Fruit fly (Drosophila melanogaster) whole organism, prepupa: ENCODE measurements around the gene cpb.

Source experiments
- Blimp-1 ChIP-seq: fragments of 200-800 bp; sonication (Bioruptor generic); optimal IDR thresholded peaks from 3 replicates; lab custom pipeline; 2017; ENCODE audit warnings: missing biosample characterization, missing genetic modification characterization, mild to moderate bottlenecking, moderate library complexity, missing genetic modification reagents
- CG10669 ChIP-seq: fragments of 200-800 bp; sonication (Bioruptor generic); optimal IDR thresholded peaks from 3 replicates; lab custom pipeline; 2018; ENCODE audit warnings: missing biosample characterization, mild to moderate bottlenecking, missing genetic modification characterization, moderate library complexity
- CG11902 ChIP-seq: fragments of 200-800 bp; sonication (Bioruptor generic); optimal IDR thresholded peaks from 3 replicates; lab custom pipeline; 2016; ENCODE audit warnings: missing biosample characterization, missing genetic modification characterization
- CG15336 ChIP-seq: fragments of 200-800 bp; sonication (Bioruptor generic); IDR thresholded peaks from 2 replicates; pipeline ENCODE4 v1.3.6; 2022; ENCODE audit warnings: missing biosample characterization, missing genetic modification characterization
- CG1621 ChIP-seq: fragments of 200-800 bp; sonication (Bioruptor generic); optimal IDR thresholded peaks from 3 replicates; lab custom pipeline; 2018; ENCODE audit warnings: missing biosample characterization, mild to moderate bottlenecking, missing genetic modification characterization
- CG16779 ChIP-seq: fragments of 200-800 bp; sonication (Bioruptor generic); optimal IDR thresholded peaks from 3 replicates; lab custom pipeline; 2017; ENCODE audit warnings: missing biosample characterization, mild to moderate bottlenecking, missing genetic modification characterization
- CG32006 ChIP-seq: fragments of 200-800 bp; sonication (Bioruptor generic); optimal IDR thresholded peaks from 3 replicates; lab custom pipeline; 2017; ENCODE audit warnings: missing biosample characterization, mild to moderate bottlenecking, missing genetic modification characterization
- CG3919 ChIP-seq: fragments of 200-800 bp; sonication (Bioruptor generic); optimal IDR thresholded peaks from 3 replicates; lab custom pipeline; 2016; ENCODE audit warnings: missing biosample characterization, missing genetic modification characterization
- CG6163 ChIP-seq: fragments of 200-800 bp; sonication (Bioruptor generic); IDR thresholded peaks from 3 replicates; pipeline ENCODE4 v1.3.6; 2022; ENCODE audit warnings: missing biosample characterization, missing genetic modification characterization
- CG6276 ChIP-seq: fragments of 200-800 bp; sonication (Bioruptor generic); optimal IDR thresholded peaks from 2 replicates; lab custom pipeline; 2017; ENCODE audit warnings: missing biosample characterization, mild to moderate bottlenecking, missing genetic modification characterization
- CG6792 ChIP-seq: fragments of 200-800 bp; sonication (Bioruptor generic); optimal IDR thresholded peaks from 3 replicates; lab custom pipeline; 2016; ENCODE audit warnings: missing biosample characterization, missing genetic modification characterization
- CG6808 ChIP-seq: fragments of 200-800 bp; sonication (Bioruptor generic); optimal IDR thresholded peaks from 3 replicates; lab custom pipeline; 2017; ENCODE audit warnings: missing biosample characterization, missing genetic modification characterization, mild to moderate bottlenecking, moderate library complexity, missing genetic modification reagents
- CG6854 ChIP-seq: fragments of 200-800 bp; sonication (Bioruptor generic); optimal IDR thresholded peaks from 2 replicates; lab custom pipeline; 2017; ENCODE audit warnings: missing biosample characterization, mild to moderate bottlenecking, missing genetic modification characterization
- CG8119 ChIP-seq: fragments of 200-800 bp; sonication (Bioruptor generic); IDR thresholded peaks from 3 replicates; pipeline ENCODE4 v1.3.6; 2022; ENCODE audit warnings: missing biosample characterization, missing genetic modification characterization
- CG8632 ChIP-seq: fragments of 200-800 bp; sonication (Bioruptor generic); optimal IDR thresholded peaks from 3 replicates; lab custom pipeline; 2016; ENCODE audit warnings: missing biosample characterization, missing genetic modification characterization
- CG9139 ChIP-seq: fragments of 200-800 bp; sonication (Bioruptor generic); optimal IDR thresholded peaks from 3 replicates; lab custom pipeline; 2017; ENCODE audit warnings: missing biosample characterization, mild to moderate bottlenecking, missing genetic modification characterization
- Eip78C ChIP-seq: fragments of 200-800 bp; sonication (Bioruptor generic); peaks from one replicate; lab custom pipeline; 2016; ENCODE audit warnings: missing biosample characterization, missing genetic modification characterization
- Hr38 ChIP-seq: sonication (Bioruptor generic); optimal IDR thresholded peaks from 2 replicates; lab custom pipeline; 2016; ENCODE audit warnings: missing biosample characterization, missing genetic modification characterization
- Lpt ChIP-seq: fragments of 200-800 bp; sonication (Bioruptor generic); optimal IDR thresholded peaks from 3 replicates; lab custom pipeline; 2016; ENCODE audit warnings: missing biosample characterization, missing genetic modification characterization
- Smox ChIP-seq: fragments of 200-800 bp; sonication (Bioruptor generic); optimal IDR thresholded peaks from 3 replicates; lab custom pipeline; 2016; ENCODE audit warnings: missing biosample characterization, missing genetic modification characterization
- Sox102F ChIP-seq: fragments of 200-800 bp; sonication (Bioruptor generic); optimal IDR thresholded peaks from 2 replicates; lab custom pipeline; 2016; ENCODE audit warnings: missing biosample characterization, mild to moderate bottlenecking, missing genetic modification characterization
- Sox14 ChIP-seq: fragments of 200-800 bp; sonication (Bioruptor generic); optimal IDR thresholded peaks from 3 replicates; lab custom pipeline; 2016; ENCODE audit warnings: missing biosample characterization, missing genetic modification characterization
- Sox15 ChIP-seq: fragments of 200-800 bp; sonication (Bioruptor generic); optimal IDR thresholded peaks from 3 replicates; lab custom pipeline; 2016; ENCODE audit warnings: missing biosample characterization, missing genetic modification characterization
- achi ChIP-seq: fragments of 200-800 bp; sonication (Bioruptor generic); optimal IDR thresholded peaks from 3 replicates; lab custom pipeline; 2016; ENCODE audit warnings: missing biosample characterization, missing genetic modification characterization
- acj6 ChIP-seq: fragments of 200-800 bp; sonication (Bioruptor generic); optimal IDR thresholded peaks from 3 replicates; lab custom pipeline; 2016; ENCODE audit warnings: missing biosample characterization, missing genetic modification characterization
- cyc ChIP-seq: fragments of 200-800 bp; sonication (Bioruptor generic); optimal IDR thresholded peaks from 3 replicates; lab custom pipeline; 2016; ENCODE audit warnings: missing biosample characterization, missing genetic modification characterization
- dac ChIP-seq: fragments of 200-800 bp; sonication (Bioruptor generic); optimal IDR thresholded peaks from 2 replicates; lab custom pipeline; 2017; ENCODE audit warnings: missing biosample characterization, mild to moderate bottlenecking, missing genetic modification characterization
- dsx ChIP-seq: fragments of 200-800 bp; optimal IDR thresholded peaks from 3 replicates; lab custom pipeline; 2019; ENCODE audit warnings: missing biosample characterization, mild to moderate bottlenecking, missing genetic modification characterization, moderate library complexity; ENCODE audit not compliant: poor library complexity, severe bottlenecking
- esn ChIP-seq: fragments of 200-800 bp; sonication (Bioruptor generic); optimal IDR thresholded peaks from 2 replicates; lab custom pipeline; 2016; ENCODE audit warnings: missing biosample characterization, mild to moderate bottlenecking, missing genetic modification characterization, moderate library complexity
- fd85E ChIP-seq: fragments of 200-800 bp; sonication (Bioruptor generic); optimal IDR thresholded peaks from 3 replicates; lab custom pipeline; 2016; ENCODE audit warnings: missing biosample characterization, missing genetic modification characterization
- fkh ChIP-seq: fragments of 200-800 bp; sonication (Bioruptor generic); optimal IDR thresholded peaks from 3 replicates; lab custom pipeline; 2017; ENCODE audit warnings: missing biosample characterization, mild to moderate bottlenecking, missing genetic modification characterization, moderate library complexity
- net ChIP-seq: fragments of 200-800 bp; sonication (Bioruptor generic); optimal IDR thresholded peaks from 3 replicates; lab custom pipeline; 2016; ENCODE audit warnings: missing biosample characterization, missing genetic modification characterization
- salr ChIP-seq, 2 experiments: fragments of 200-800 bp; sonication (Bioruptor generic); optimal IDR thresholded peaks; 3 replicates each; lab custom pipeline; 2016 to 2018; ENCODE audit warnings: missing biosample characterization in 2 of 2, missing genetic modification characterization in 2 of 2, mild to moderate bottlenecking in 1 of 2
- spab ChIP-seq: fragments of 200-800 bp; sonication (Bioruptor generic); optimal IDR thresholded peaks from 2 replicates; lab custom pipeline; 2017; ENCODE audit warnings: missing biosample characterization, mild to moderate bottlenecking, missing genetic modification characterization, missing genetic modification reagents
- ss ChIP-seq, 2 experiments: fragments of 200-800 bp; sonication (Bioruptor generic); optimal IDR thresholded peaks; 2 replicates in 1 of 2; 3 replicates in 1 of 2; lab custom pipeline; 2017 to 2018; ENCODE audit warnings: mild to moderate bottlenecking in 2 of 2, missing biosample characterization in 2 of 2, missing genetic modification characterization in 2 of 2, moderate library complexity in 1 of 2
- svp ChIP-seq: fragments of 200-800 bp; sonication (Bioruptor generic); peaks from one replicate; lab custom pipeline; 2016; ENCODE audit warnings: missing biosample characterization, missing genetic modification characterization
- topi ChIP-seq: fragments of 200-800 bp; sonication (Bioruptor generic); optimal IDR thresholded peaks from 3 replicates; lab custom pipeline; 2016; ENCODE audit warnings: missing biosample characterization, missing genetic modification characterization
- vri ChIP-seq: fragments of 200-800 bp; sonication (Bioruptor generic); optimal IDR thresholded peaks from 3 replicates; lab custom pipeline; 2016; ENCODE audit warnings: missing biosample characterization, mild to moderate bottlenecking, missing genetic modification characterization

The cpb gene

DNA sequence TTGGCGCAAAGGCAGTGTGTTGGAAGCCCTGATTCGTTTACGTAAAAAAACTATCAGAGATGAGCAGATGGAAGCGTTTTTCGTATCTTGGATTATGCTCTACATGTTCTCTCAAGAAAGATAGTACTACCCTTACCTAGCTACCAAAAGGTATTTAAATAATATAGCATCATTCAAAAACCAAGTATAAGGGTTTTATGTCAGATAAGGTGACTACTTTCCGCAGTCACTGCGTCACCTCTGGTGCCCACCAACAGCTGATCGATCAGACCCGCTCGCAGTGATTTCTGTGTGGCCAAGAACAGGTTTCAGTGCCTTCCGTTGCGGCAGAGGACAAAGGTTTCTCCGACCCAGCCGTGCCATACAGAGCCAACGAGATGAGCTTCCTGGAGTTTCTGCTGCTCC lies 24.9 kb downstream of the cpb start, which contains the start of the genes Eno and CG31937 (continued):
- TF ChIP-seq CG10669 (GFP tag; lab: Kevin White, UChicago) (peak; percentile 1), acj6 (GFP tag; lab: Kevin White, UChicago) (peak; percentile 44), CG16779 (tag; lab: Kevin White, UChicago) (peak; percentile 16), CG3919 (GFP tag; lab: Kevin White, UChicago) (peak; percentile 51), CG11902 (GFP tag; lab: Kevin White, UChicago) (no peak), CG6163 (peak; percentile 39; the same call in 1 of the 3 replicates), CG6792 (peak; percentile 9), fkh (GFP tag; lab: Kevin White, UChicago) (no peak), dsx (GFP tag; lab: Kevin White, UChicago) (peak; percentile 15), CG8632 (GFP tag; lab: Kevin White, UChicago) (no peak), Lpt (peak; percentile 28), svp (GFP tag; lab: Kevin White, UChicago) (peak; percentile 85), Blimp-1 (GFP tag; lab: Kevin White, UChicago) (no peak), CG8119 (GFP tag; lab: Robert Waterston, UW) (peak; percentile 67), ss (GFP tag; optimal IDR thresholded peaks at IDR 0.05; lab: Kevin White, UChicago) (peak in 1 of 2 experiments; percentile 30), Smox (peak; percentile 29), salr (GFP tag; optimal IDR thresholded peaks at IDR 0.05; lab: Kevin White, UChicago) (peak in 1 of 2 experiments; percentile 47), CG1621 (tag; lab: Kevin White, UChicago) (peak; percentile 41), CG9139 (GFP tag; lab: Kevin White, UChicago) (peak; percentile 14), CG15336 (peak; percentile 61), achi (GFP tag; lab: Kevin White, UChicago) (peak; percentile 47), Sox102F (GFP tag; lab: Kevin White, UChicago) (peak; percentile 64), CG6276 (peak; percentile 56)

DNA sequence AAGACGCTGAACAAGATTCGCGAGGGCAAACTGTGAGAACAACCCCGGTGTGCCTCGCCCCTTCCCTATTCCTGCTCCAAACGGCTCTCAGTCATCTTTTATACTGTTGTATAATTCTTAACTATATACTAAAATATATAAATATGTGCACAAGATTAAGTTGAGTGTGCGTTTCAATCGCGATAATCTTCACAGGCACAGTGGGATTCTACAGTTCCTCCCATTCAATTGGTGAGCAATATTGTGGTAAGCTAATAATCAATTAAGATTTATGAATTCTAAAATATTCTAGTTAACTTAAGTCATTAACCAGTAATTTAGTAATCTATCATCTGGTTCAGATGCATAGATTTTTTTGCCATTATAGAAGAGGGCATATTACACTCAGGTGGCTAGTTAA lies 26.2 kb downstream of the cpb start:
- TF ChIP-seq fkh (GFP tag; lab: Kevin White, UChicago) (peak; percentile 17), CG6276 (no peak), svp (GFP tag; lab: Kevin White, UChicago) (peak; percentile 29), Eip78C (peak; percentile 57), vri (GFP tag; lab: Kevin White, UChicago) (peak; percentile 38)

DNA sequence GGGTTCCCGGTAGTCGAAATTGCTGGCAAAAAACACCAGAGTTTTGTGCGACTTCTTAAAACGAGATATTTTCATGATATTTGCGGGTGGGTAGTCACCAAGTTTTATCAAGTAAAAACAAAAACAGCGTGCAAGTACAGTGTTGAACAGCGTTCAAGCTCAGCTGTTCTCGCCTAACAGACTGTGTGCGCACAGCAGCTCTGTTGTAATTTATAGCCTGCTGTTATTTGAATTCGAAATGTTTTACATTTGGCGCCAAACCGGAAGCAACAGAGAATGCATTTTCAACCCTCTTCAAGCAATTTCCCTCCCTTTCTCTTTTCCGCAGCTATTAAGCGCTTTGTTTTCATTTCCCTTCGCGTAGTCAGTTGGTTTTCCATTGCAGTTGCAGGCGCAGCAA lies 27.5 kb downstream of the cpb start, which contains the start of the genes CG17652 and CG17646:
Gene CG17652, minus strand, starts transcription at position 168 of the 400 bp plus-strand sequence.
Gene CG17646, plus strand, starts transcription at position 336 of the 400 bp plus-strand sequence.
- TF ChIP-seq CG6808 (no peak), CG6854 (GFP tag; lab: Kevin White, UChicago) (peak; percentile 1), CG32006 (GFP tag; lab: Kevin White, UChicago) (no peak), spab (no peak), esn (GFP tag; lab: Kevin White, UChicago) (peak; percentile 40), Eip78C (peak; percentile 61), dac (GFP tag; lab: Kevin White, UChicago) (no peak), topi (GFP tag; lab: Kevin White, UChicago) (no peak), CG9139 (GFP tag; lab: Kevin White, UChicago) (no peak), acj6 (GFP tag; lab: Kevin White, UChicago) (no peak), fd85E (GFP tag; lab: Kevin White, UChicago) (no peak), ss (GFP tag; optimal IDR thresholded peaks at IDR 0.05; lab: Kevin White, UChicago) (peak in 1 of 2 experiments; percentile 8), Sox15 (no peak), net (GFP tag; lab: Kevin White, UChicago) (no peak), Sox14 (GFP tag; lab: Kevin White, UChicago) (peak; percentile 2), fkh (GFP tag; lab: Kevin White, UChicago) (peak; percentile 66), vri (GFP tag; lab: Kevin White, UChicago) (peak; percentile 15), dsx (GFP tag; lab: Kevin White, UChicago) (no peak), CG6163 (peak; percentile 45; the same call in 2 of the 3 replicates), Hr38 (no peak), achi (GFP tag; lab: Kevin White, UChicago) (no peak), cyc (GFP tag; lab: Kevin White, UChicago) (no peak)
